Fruit fly (Drosophila melanogaster) whole organism, embryonic: ENCODE measurements around the gene smal.

ENCODE experiments used
- CG10321 ChIP-seq: fragments of 200-800 bp; sonication (Bioruptor generic); IDR thresholded peaks from 2 replicates; pipeline ENCODE4 v1.3.6; 2022; ENCODE audit warnings: missing biosample characterization, missing genetic modification characterization
- CG10462 ChIP-seq: fragments of 200-800 bp; sonication (Bioruptor generic); optimal IDR thresholded peaks from 2 replicates; lab custom pipeline; 2016; ENCODE audit warnings: missing biosample characterization, missing genetic modification characterization
- CG11723 ChIP-seq: fragments of 200-800 bp; sonication (Bioruptor generic); optimal IDR thresholded peaks from 2 replicates; lab custom pipeline; 2017; ENCODE audit warnings: missing biosample characterization, mild to moderate bottlenecking, missing genetic modification characterization
- CG12659 ChIP-seq: fragments of 200-800 bp; sonication (Bioruptor generic); optimal IDR thresholded peaks from 3 replicates; lab custom pipeline; 2017; ENCODE audit warnings: mild to moderate bottlenecking, missing biosample characterization, missing genetic modification reagents, missing genetic modification characterization
- CG12769 ChIP-seq: fragments of 200-800 bp; sonication (Bioruptor generic); optimal IDR thresholded peaks from 2 replicates; lab custom pipeline; 2019; ENCODE audit warnings: missing biosample characterization, mild to moderate bottlenecking, missing genetic modification characterization, moderate library complexity
- CG14860 ChIP-seq: fragments of 200-800 bp; sonication (Bioruptor generic); IDR thresholded peaks from 3 replicates; pipeline ENCODE4 v1.3.6; 2022; ENCODE audit warnings: missing biosample characterization, missing genetic modification characterization; ENCODE audit not compliant: partially characterized antibody
- CG17186 ChIP-seq: fragments of 200-800 bp; sonication (Bioruptor generic); optimal IDR thresholded peaks from 3 replicates; lab custom pipeline; 2017; ENCODE audit warnings: missing biosample characterization, missing genetic modification reagents, missing genetic modification characterization
- CG17829 ChIP-seq: fragments of 200-800 bp; optimal IDR thresholded peaks from 2 replicates; lab custom pipeline; 2019; ENCODE audit warnings: missing biosample characterization, mild to moderate bottlenecking, missing genetic modification characterization, moderate library complexity
- CG1792 ChIP-seq: fragments of 200-800 bp; sonication (Bioruptor generic); optimal IDR thresholded peaks from 2 replicates; lab custom pipeline; 2016; ENCODE audit warnings: missing biosample characterization, missing genetic modification characterization
- CG34376 ChIP-seq: fragments of 200-800 bp; sonication (Bioruptor generic); optimal IDR thresholded peaks from 2 replicates; lab custom pipeline; 2018; ENCODE audit warnings: missing biosample characterization, mild to moderate bottlenecking, missing genetic modification characterization
- CG3995 ChIP-seq: fragments of 200-800 bp; sonication (Bioruptor generic); optimal IDR thresholded peaks from 3 replicates; lab custom pipeline; 2016; ENCODE audit warnings: missing biosample characterization, missing genetic modification characterization
- CG43689 ChIP-seq: fragments of 200-800 bp; sonication (Bioruptor generic); IDR thresholded peaks from 2 replicates; pipeline ENCODE4 v1.3.6; 2022; ENCODE audit warnings: missing biosample characterization, missing genetic modification characterization
- CG6272 ChIP-seq: fragments of 200-800 bp; sonication (Bioruptor generic); IDR thresholded peaks from 2 replicates; pipeline ENCODE4 v1.3.6; 2022; ENCODE audit warnings: missing biosample characterization, missing genetic modification characterization
- CG6654 ChIP-seq: fragments of 200-800 bp; sonication (Bioruptor generic); optimal IDR thresholded peaks from 2 replicates; lab custom pipeline; 2017; ENCODE audit warnings: missing biosample characterization, mild to moderate bottlenecking, missing genetic modification characterization
- CG7786 ChIP-seq: fragments of 200-800 bp; sonication (Bioruptor generic); optimal IDR thresholded peaks from 2 replicates; lab custom pipeline; 2016; ENCODE audit warnings: missing biosample characterization, missing genetic modification characterization
- CG8281 ChIP-seq: fragments of 200-800 bp; sonication (Bioruptor generic); optimal IDR thresholded peaks from 2 replicates; lab custom pipeline; 2018; ENCODE audit warnings: missing biosample characterization, mild to moderate bottlenecking, missing genetic modification characterization, moderate library complexity
- CG8290 ChIP-seq, 3 experiments: fragments of 200-800 bp; sonication (Bioruptor generic); optimal IDR thresholded peaks; 2 replicates each; lab custom pipeline; 2016 to 2019; ENCODE audit warnings: missing biosample characterization in 3 of 3, missing genetic modification characterization in 3 of 3, mild to moderate bottlenecking in 2 of 3, moderate library complexity in 1 of 3
- CG8765 ChIP-seq: fragments of 200-800 bp; sonication (Bioruptor generic); IDR thresholded peaks from 2 replicates; pipeline ENCODE4 v1.3.6; 2022; ENCODE audit warnings: missing biosample characterization, missing genetic modification characterization
- CG9932 ChIP-seq: fragments of 200-800 bp; sonication (Bioruptor generic); IDR thresholded peaks from 2 replicates; pipeline ENCODE4 v1.3.6; 2022; ENCODE audit warnings: missing biosample characterization, missing genetic modification characterization
- Deaf1 ChIP-seq: fragments of 200-800 bp; optimal IDR thresholded peaks from 3 replicates; lab custom pipeline; 2019; ENCODE audit warnings: missing biosample characterization, mild to moderate bottlenecking, missing genetic modification characterization, moderate library complexity
- Dref ChIP-seq: fragments of 200-800 bp; sonication (Bioruptor generic); IDR thresholded peaks from 2 replicates; pipeline ENCODE4 v1.3.6; 2022; ENCODE audit warnings: missing biosample characterization, missing genetic modification characterization
- Ets65A ChIP-seq: fragments of 200-800 bp; sonication (Bioruptor generic); peaks from one replicate; lab custom pipeline; 2016; ENCODE audit warnings: missing biosample characterization, missing genetic modification characterization
- HLH3B ChIP-seq: fragments of 200-800 bp; sonication (Bioruptor generic); IDR thresholded peaks from 2 replicates; pipeline ENCODE4 v1.3.6; 2022; ENCODE audit warnings: missing biosample characterization, missing genetic modification characterization
- Hmr ChIP-seq: fragments of 200-800 bp; sonication (Bioruptor generic); optimal IDR thresholded peaks from 3 replicates; lab custom pipeline; 2017; ENCODE audit warnings: mild to moderate bottlenecking, missing biosample characterization, missing genetic modification reagents, missing genetic modification characterization
- Hr3 ChIP-seq: fragments of 200-800 bp; sonication (Bioruptor generic); optimal IDR thresholded peaks from 3 replicates; lab custom pipeline; 2016; ENCODE audit warnings: missing biosample characterization, missing genetic modification characterization
- Hr78 ChIP-seq, 2 experiments: fragments of 200-800 bp in 1 of 2; fragments of >200 bp in 1 of 2; sonication (Bioruptor generic) in 1 of 2; optimal IDR thresholded peaks; 2 replicates each; lab custom pipeline; 2017 to 2019; ENCODE audit warnings: missing biosample characterization in 2 of 2, missing genetic modification characterization in 2 of 2, mild to moderate bottlenecking in 1 of 2, moderate library complexity in 1 of 2
- Ravus ChIP-seq: fragments of 200-800 bp; sonication (Bioruptor generic); IDR thresholded peaks from 2 replicates; pipeline ENCODE4 v1.3.6; 2022; ENCODE audit warnings: missing biosample characterization, missing genetic modification characterization
- Six4 ChIP-seq: fragments of 200-800 bp; sonication (Bioruptor generic); optimal IDR thresholded peaks from 2 replicates; lab custom pipeline; 2016; ENCODE audit warnings: missing biosample characterization, missing genetic modification characterization
- cad ChIP-seq: fragments of >200 bp; optimal IDR thresholded peaks from 2 replicates; lab custom pipeline; 2017; ENCODE audit warnings: missing biosample characterization, missing genetic modification characterization
- chinmo ChIP-seq: fragments of 200-800 bp; sonication (Bioruptor generic); IDR thresholded peaks from 4 replicates; pipeline ENCODE4 v1.3.6; 2022; ENCODE audit warnings: missing biosample characterization, missing genetic modification characterization; ENCODE audit not compliant: partially characterized antibody
- ci ChIP-seq: fragments of 200-800 bp; sonication (Bioruptor generic); IDR thresholded peaks from 3 replicates; pipeline ENCODE4 v1.3.6; 2022; ENCODE audit warnings: missing biosample characterization, missing genetic modification characterization
- croc ChIP-seq: fragments of 200-800 bp; sonication (Bioruptor generic); conservative IDR thresholded peaks from 3 replicates; pipeline ENCODE4 v1.3.6; 2022; ENCODE audit warnings: missing biosample characterization, missing genetic modification characterization
- ems ChIP-seq: fragments of 200-800 bp; sonication (Bioruptor generic); optimal IDR thresholded peaks from 3 replicates; lab custom pipeline; 2016; ENCODE audit warnings: missing biosample characterization, missing genetic modification characterization
- exex ChIP-seq: fragments of 200-800 bp; sonication (Bioruptor generic); optimal IDR thresholded peaks from 4 replicates; lab custom pipeline; 2018; ENCODE audit warnings: missing biosample characterization, mild to moderate bottlenecking, missing genetic modification characterization, moderate library complexity
- ftz-f1 ChIP-seq: fragments of 200-800 bp; sonication (Bioruptor generic); optimal IDR thresholded peaks from 2 replicates; lab custom pipeline; 2016; ENCODE audit warnings: missing biosample characterization, missing genetic modification characterization
- fu2 ChIP-seq: fragments of 200-800 bp; sonication (Bioruptor generic); optimal IDR thresholded peaks from 2 replicates; lab custom pipeline; 2016; ENCODE audit warnings: missing biosample characterization, missing genetic modification characterization
- gsb ChIP-seq: fragments of 200-800 bp; sonication (Bioruptor generic); IDR thresholded peaks from 2 replicates; pipeline ENCODE4 v1.3.6; 2022; ENCODE audit warnings: missing biosample characterization, missing genetic modification characterization
- gsb-n ChIP-seq: fragments of 200-800 bp; sonication (Bioruptor generic); optimal IDR thresholded peaks from 3 replicates; lab custom pipeline; 2018; ENCODE audit warnings: missing biosample characterization, mild to moderate bottlenecking, missing genetic modification characterization
- kni ChIP-seq: fragments of 200-800 bp; sonication (Bioruptor generic); optimal IDR thresholded peaks from 3 replicates; lab custom pipeline; 2017; ENCODE audit warnings: mild to moderate bottlenecking, missing biosample characterization, missing genetic modification reagents, missing genetic modification characterization
- lab ChIP-seq: fragments of 200-800 bp; sonication (Bioruptor generic); optimal IDR thresholded peaks from 3 replicates; lab custom pipeline; 2017; ENCODE audit warnings: missing biosample characterization, missing genetic modification characterization, mild to moderate bottlenecking, moderate library complexity, missing genetic modification reagents
- lbe ChIP-seq: fragments of 200-800 bp; sonication (Bioruptor generic); optimal IDR thresholded peaks from 2 replicates; lab custom pipeline; 2016; ENCODE audit warnings: missing biosample characterization, mild to moderate bottlenecking, missing genetic modification characterization
- lov ChIP-seq, 2 experiments: fragments of 200-800 bp in 1 of 2; fragments of >200 bp in 1 of 2; sonication (Bioruptor generic) in 1 of 2; IDR thresholded peaks in 1 of 2; optimal IDR thresholded peaks in 1 of 2; 2 replicates in 1 of 2; 3 replicates in 1 of 2; pipeline versions ENCODE4 v1.3.6 to Lab custom; 2017 to 2022; ENCODE audit warnings: missing biosample characterization in 1 of 2, missing genetic modification characterization in 1 of 2
- mirr ChIP-seq: fragments of 200-800 bp; sonication (Bioruptor generic); optimal IDR thresholded peaks from 3 replicates; lab custom pipeline; 2018; ENCODE audit warnings: missing biosample characterization, mild to moderate bottlenecking, missing genetic modification characterization
- pita ChIP-seq: fragments of 200-800 bp; sonication (Bioruptor generic); optimal IDR thresholded peaks from 2 replicates; lab custom pipeline; 2017; ENCODE audit warnings: missing biosample characterization, mild to moderate bottlenecking, missing genetic modification characterization
- ro ChIP-seq: fragments of 200-800 bp; sonication (Bioruptor generic); IDR thresholded peaks from 2 replicates; pipeline ENCODE4 v1.3.6; 2022; ENCODE audit warnings: missing biosample characterization, missing genetic modification characterization
- sens-2 ChIP-seq: fragments of 200-800 bp; sonication (Bioruptor generic); IDR thresholded peaks from 2 replicates; pipeline ENCODE4 v1.3.6; 2022; ENCODE audit warnings: missing biosample characterization, missing genetic modification characterization
- seq ChIP-seq: fragments of 200-800 bp; sonication (Bioruptor generic); IDR thresholded peaks from 2 replicates; pipeline ENCODE4 v1.3.6; 2022; ENCODE audit warnings: missing biosample characterization, missing genetic modification characterization
- sug ChIP-seq: fragments of 200-800 bp; optimal IDR thresholded peaks from 2 replicates; lab custom pipeline; 2019; ENCODE audit warnings: missing biosample characterization, mild to moderate bottlenecking, missing genetic modification characterization, moderate library complexity
- twi ChIP-seq: fragments of 200-800 bp; optimal IDR thresholded peaks from 2 replicates; lab custom pipeline; 2019; ENCODE audit warnings: missing biosample characterization, mild to moderate bottlenecking, missing genetic modification characterization, moderate library complexity
- zen2 ChIP-seq: fragments of 200-800 bp; sonication (Bioruptor generic); IDR thresholded peaks from 3 replicates; pipeline ENCODE4 v1.3.6; 2022; ENCODE audit warnings: missing biosample characterization, missing genetic modification characterization; ENCODE audit not compliant: partially characterized antibody
- zfh1 ChIP-seq: fragments of 200-800 bp; sonication (Bioruptor generic); IDR thresholded peaks from 3 replicates; pipeline ENCODE4 v1.3.6; 2022; ENCODE audit warnings: missing biosample characterization, missing genetic modification characterization

smal gene

dm6 chr2L:6255488-6255887, 76.6 kb downstream of the smal start, which contains the start of gene AANATL2 (continued):
- TF ChIP-seq ftz-f1 (GFP tag; lab: Kevin White, UChicago) (no peak), Hr78 (GFP tag; optimal IDR thresholded peaks at IDR 0.05; lab: Kevin White, UChicago) (peak in 1 of 2 experiments; percentile 11), mirr (GFP tag; lab: Kevin White, UChicago) (peak; percentile 8), ci (GFP tag; lab: Robert Waterston, UW) (no peak), exex (tag; lab: Kevin White, UChicago) (peak; percentile 54), cad (GFP tag; lab: Kevin White, UChicago) (no peak), CG43689 (no peak), zfh1 (no peak), gsb-n (tag; lab: Kevin White, UChicago) (no peak), seq (GFP tag; lab: Robert Waterston, UW) (no peak), CG8765 (GFP tag; lab: Robert Waterston, UW) (no peak), CG11723 (no peak), CG34376 (peak; percentile 15), HLH3B (GFP tag; lab: Robert Waterston, UW) (no peak), fu2 (GFP tag; lab: Kevin White, UChicago) (no peak), zen2 (GFP tag; lab: Robert Waterston, UW) (no peak), CG17186 (no peak), CG1792 (GFP tag; lab: Kevin White, UChicago) (no peak), Ets65A (GFP tag; lab: Kevin White, UChicago) (no peak), sug (peak; percentile 73), Deaf1 (tag; lab: Kevin White, UChicago) (peak; percentile 48), Dref (GFP tag; lab: Robert Waterston, UW) (no peak), gsb (GFP tag; lab: Robert Waterston, UW) (no peak), CG12659 (no peak), CG9932 (no peak), Six4 (GFP tag; lab: Kevin White, UChicago) (no peak), kni (GFP tag; lab: Kevin White, UChicago) (no peak), CG10321 (GFP tag; lab: Robert Waterston, UW) (no peak), ems (GFP tag; lab: Kevin White, UChicago) (no peak), CG8281 (tag; lab: Kevin White, UChicago) (no peak), lov (optimal IDR thresholded peaks at IDR 0.05; lab: Kevin White, UChicago) (no peak), lov (GFP tag; IDR thresholded peaks at IDR 0.05; lab: Robert Waterston, UW) (no peak), CG12769 (no peak), lab (GFP tag; lab: Kevin White, UChicago) (peak; percentile 31), croc (GFP tag; lab: Robert Waterston, UW) (no peak), CG7786 (no peak), twi (tag; lab: Kevin White, UChicago) (no peak), Hr3 (GFP tag; lab: Kevin White, UChicago) (no peak), CG8290 (GFP tag; optimal IDR thresholded peaks at IDR 0.05; lab: Kevin White, UChicago) (no peak), CG8290 (tag; optimal IDR thresholded peaks at IDR 0.05; lab: Kevin White, UChicago) (peak in 1 of 2 experiments; percentile 30), CG6654 (GFP tag; lab: Kevin White, UChicago) (no peak), CG10462 (no peak), Hmr (GFP tag; lab: Kevin White, UChicago) (no peak), ro (GFP tag; lab: Robert Waterston, UW) (no peak), CG14860 (GFP tag; lab: Robert Waterston, UW) (no peak), Ravus (no peak), CG17829 (tag; lab: Kevin White, UChicago) (no peak), lbe (GFP tag; lab: Kevin White, UChicago) (no peak), sens-2 (GFP tag; lab: Robert Waterston, UW) (no peak), chinmo (GFP tag; lab: Robert Waterston, UW) (peak; percentile 84), pita (GFP tag; lab: Kevin White, UChicago) (no peak), CG3995 (GFP tag; lab: Kevin White, UChicago) (no peak), CG6272 (GFP tag; lab: Robert Waterston, UW) (no peak)
